Fruit fly (Drosophila melanogaster) whole organism, embryonic: Measurements from ENCODE around the gene Gli.

ENCODE experiments used
- ATbp ChIP-seq: fragments of 200-800 bp; sonication (Bioruptor generic); optimal IDR thresholded peaks from 2 replicates; lab custom pipeline; 2017; ENCODE audit warnings: missing biosample characterization, mild to moderate bottlenecking, missing genetic modification characterization, missing genetic modification reagents
- Aef1 ChIP-seq: fragments of 200-800 bp; sonication (Bioruptor generic); IDR thresholded peaks from 3 replicates; pipeline ENCODE4 v1.3.6; 2022; ENCODE audit warnings: missing biosample characterization, missing genetic modification characterization
- BEAF-32 ChIP-seq: fragments of 200-800 bp; sonication (Bioruptor generic); optimal IDR thresholded peaks from 3 replicates; lab custom pipeline; 2017; ENCODE audit warnings: missing biosample characterization, missing genetic modification characterization, mild to moderate bottlenecking, moderate library complexity, missing genetic modification reagents
- CG10959 ChIP-seq: fragments of 200-800 bp; sonication (Bioruptor generic); IDR thresholded peaks from 2 replicates; pipeline ENCODE4 v1.3.6; 2022; ENCODE audit warnings: missing biosample characterization, missing genetic modification characterization
- CG13775 ChIP-seq: fragments of 200-800 bp; sonication (Bioruptor generic); optimal IDR thresholded peaks from 3 replicates; lab custom pipeline; 2017; ENCODE audit warnings: missing biosample characterization, mild to moderate bottlenecking, missing genetic modification characterization
- CG14441 ChIP-seq: fragments of 200-800 bp; sonication (Bioruptor generic); IDR thresholded peaks from 2 replicates; pipeline ENCODE4 v1.3.6; 2022; ENCODE audit warnings: missing biosample characterization, missing genetic modification characterization
- CG14667 ChIP-seq: fragments of 200-800 bp; sonication (Bioruptor generic); IDR thresholded peaks from 2 replicates; pipeline ENCODE4 v1.3.6; 2022; ENCODE audit warnings: missing biosample characterization, missing genetic modification characterization
- CG1603 ChIP-seq: fragments of 200-800 bp; sonication (Bioruptor generic); optimal IDR thresholded peaks from 2 replicates; lab custom pipeline; 2019; ENCODE audit warnings: missing biosample characterization, mild to moderate bottlenecking, missing genetic modification characterization, moderate library complexity
- CG16815 ChIP-seq: fragments of 200-800 bp; sonication (Bioruptor generic); optimal IDR thresholded peaks from 3 replicates; lab custom pipeline; 2017; ENCODE audit warnings: missing biosample characterization, mild to moderate bottlenecking, missing genetic modification characterization
- CG17328 ChIP-seq: fragments of 200-800 bp; sonication (Bioruptor generic); IDR thresholded peaks from 2 replicates; pipeline ENCODE4 v1.3.6; 2022; ENCODE audit warnings: missing biosample characterization, missing genetic modification characterization
- CG17912 ChIP-seq: fragments of 200-800 bp; sonication (Bioruptor generic); optimal IDR thresholded peaks from 2 replicates; lab custom pipeline; 2018; ENCODE audit warnings: missing biosample characterization, mild to moderate bottlenecking, missing genetic modification characterization
- CG18476 ChIP-seq: fragments of 200-800 bp; sonication (Bioruptor generic); optimal IDR thresholded peaks from 2 replicates; lab custom pipeline; 2016; ENCODE audit warnings: missing biosample characterization, mild to moderate bottlenecking, missing genetic modification characterization
- CG2712 ChIP-seq: fragments of 200-800 bp; optimal IDR thresholded peaks from 3 replicates; lab custom pipeline; 2019; ENCODE audit warnings: missing biosample characterization, mild to moderate bottlenecking, missing genetic modification characterization, moderate library complexity
- CG30020 ChIP-seq: fragments of 200-800 bp; optimal IDR thresholded peaks from 2 replicates; lab custom pipeline; 2019; ENCODE audit warnings: missing biosample characterization, mild to moderate bottlenecking, missing genetic modification characterization, moderate library complexity
- CG34422 ChIP-seq: fragments of 200-800 bp; sonication (Bioruptor generic); IDR thresholded peaks from 3 replicates; pipeline ENCODE4 v1.3.6; 2022; ENCODE audit warnings: missing biosample characterization, missing genetic modification characterization
- CG3995 ChIP-seq: fragments of 200-800 bp; sonication (Bioruptor generic); optimal IDR thresholded peaks from 3 replicates; lab custom pipeline; 2016; ENCODE audit warnings: missing biosample characterization, missing genetic modification characterization
- CG43689 ChIP-seq: fragments of 200-800 bp; sonication (Bioruptor generic); IDR thresholded peaks from 2 replicates; pipeline ENCODE4 v1.3.6; 2022; ENCODE audit warnings: missing biosample characterization, missing genetic modification characterization
- CG6175 ChIP-seq: fragments of 200-800 bp; sonication (Bioruptor generic); IDR thresholded peaks from 3 replicates; pipeline ENCODE4 v1.3.6; 2022; ENCODE audit warnings: missing biosample characterization, missing genetic modification characterization
- CG6689 ChIP-seq: fragments of 200-800 bp; sonication (Bioruptor generic); IDR thresholded peaks from 2 replicates; pipeline ENCODE4 v1.3.6; 2022; ENCODE audit warnings: missing biosample characterization, missing genetic modification characterization
- CG7987 ChIP-seq: fragments of 200-800 bp; sonication (Bioruptor generic); optimal IDR thresholded peaks from 2 replicates; lab custom pipeline; 2018; ENCODE audit warnings: missing biosample characterization, mild to moderate bottlenecking, missing genetic modification characterization, moderate library complexity
- CG8359 ChIP-seq: fragments of 200-800 bp; sonication (Bioruptor generic); optimal IDR thresholded peaks from 2 replicates; lab custom pipeline; 2017; ENCODE audit warnings: missing biosample characterization, mild to moderate bottlenecking, missing genetic modification characterization, borderline replicate concordance
- CG8765 ChIP-seq: fragments of 200-800 bp; sonication (Bioruptor generic); IDR thresholded peaks from 2 replicates; pipeline ENCODE4 v1.3.6; 2022; ENCODE audit warnings: missing biosample characterization, missing genetic modification characterization
- CG9215 ChIP-seq: fragments of 200-800 bp; sonication (Bioruptor generic); IDR thresholded peaks from 2 replicates; pipeline ENCODE4 v1.3.6; 2022; ENCODE audit warnings: missing biosample characterization, missing genetic modification characterization
- CTCF ChIP-seq: fragments of 200-800 bp; sonication (Bioruptor generic); optimal IDR thresholded peaks from 2 replicates; lab custom pipeline; 2017; ENCODE audit warnings: missing biosample characterization, mild to moderate bottlenecking, missing genetic modification characterization, moderate library complexity
- Camta ChIP-seq: fragments of 200-800 bp; sonication (Bioruptor generic); optimal IDR thresholded peaks from 2 replicates; lab custom pipeline; 2016; ENCODE audit warnings: missing biosample characterization, missing genetic modification characterization
- D19A ChIP-seq: fragments of 200-800 bp; optimal IDR thresholded peaks from 3 replicates; lab custom pipeline; 2019; ENCODE audit warnings: missing biosample characterization, mild to moderate bottlenecking, missing genetic modification characterization, moderate library complexity
- Dbx ChIP-seq: fragments of 200-800 bp; sonication (Bioruptor generic); IDR thresholded peaks from 3 replicates; pipeline ENCODE4 v1.3.6; 2022; ENCODE audit warnings: missing biosample characterization, missing genetic modification characterization
- Dfd ChIP-seq, 2 experiments: fragments of >200 bp; optimal IDR thresholded peaks; 2 replicates each; lab custom pipeline; 2017; ENCODE audit warnings: missing biosample characterization in 2 of 2, missing genetic modification characterization in 2 of 2
- Dp ChIP-seq: fragments of 200-800 bp; sonication (Bioruptor generic); optimal IDR thresholded peaks from 2 replicates; lab custom pipeline; 2018; ENCODE audit warnings: missing biosample characterization, mild to moderate bottlenecking, missing genetic modification characterization, moderate library complexity
- Drgx ChIP-seq: fragments of 200-800 bp; sonication (Bioruptor generic); IDR thresholded peaks from 2 replicates; pipeline ENCODE4 v1.3.6; 2022; ENCODE audit warnings: missing biosample characterization, missing genetic modification characterization
- E2f2 ChIP-seq: fragments of 200-800 bp; sonication (Bioruptor generic); IDR thresholded peaks from 2 replicates; pipeline ENCODE4 v1.3.6; 2022; ENCODE audit warnings: missing biosample characterization, missing genetic modification characterization
- Fer2 ChIP-seq: fragments of 200-800 bp; sonication (Bioruptor generic); optimal IDR thresholded peaks from 2 replicates; lab custom pipeline; 2018; ENCODE audit warnings: missing biosample characterization, mild to moderate bottlenecking, missing genetic modification characterization, moderate library complexity
- Kr ChIP-seq: fragments of 200-800 bp; sonication (Bioruptor generic); optimal IDR thresholded peaks from 2 replicates; lab custom pipeline; 2017; ENCODE audit warnings: missing biosample characterization, mild to moderate bottlenecking, missing genetic modification characterization
- Mad ChIP-seq: fragments of 200-800 bp; sonication (Bioruptor generic); optimal IDR thresholded peaks from 2 replicates; lab custom pipeline; 2016; ENCODE audit warnings: missing biosample characterization, missing genetic modification characterization
- Med ChIP-seq: fragments of 200-800 bp; sonication (Bioruptor generic); peaks from one replicate; lab custom pipeline; 2016; ENCODE audit warnings: missing biosample characterization, missing genetic modification characterization, mild to moderate bottlenecking, inconsistent platforms, moderate library complexity
- NK7.1 ChIP-seq: fragments of 200-800 bp; sonication (Bioruptor generic); optimal IDR thresholded peaks from 3 replicates; lab custom pipeline; 2016; ENCODE audit warnings: missing biosample characterization, missing genetic modification characterization
- ac ChIP-seq: fragments of 200-800 bp; sonication (Bioruptor generic); optimal IDR thresholded peaks from 3 replicates; lab custom pipeline; 2017; ENCODE audit warnings: missing biosample characterization, mild to moderate bottlenecking, missing genetic modification characterization
- aop ChIP-seq: fragments of 200-800 bp; sonication (Bioruptor generic); IDR thresholded peaks from 2 replicates; pipeline ENCODE4 v1.3.6; 2022; ENCODE audit warnings: missing biosample characterization, missing genetic modification characterization
- dm ChIP-seq: fragments of 200-800 bp; sonication (Bioruptor generic); optimal IDR thresholded peaks from 3 replicates; lab custom pipeline; 2016; ENCODE audit warnings: missing biosample characterization, missing genetic modification characterization
- klu ChIP-seq: fragments of 200-800 bp; sonication (Bioruptor generic); IDR thresholded peaks from 2 replicates; pipeline ENCODE4 v1.3.6; 2022; ENCODE audit warnings: missing biosample characterization, missing genetic modification characterization
- kni ChIP-seq: fragments of 200-800 bp; sonication (Bioruptor generic); optimal IDR thresholded peaks from 3 replicates; lab custom pipeline; 2017; ENCODE audit warnings: mild to moderate bottlenecking, missing biosample characterization, missing genetic modification reagents, missing genetic modification characterization
- lilli ChIP-seq: fragments of 200-800 bp; sonication (Bioruptor generic); optimal IDR thresholded peaks from 3 replicates; lab custom pipeline; 2016; ENCODE audit warnings: missing biosample characterization, missing genetic modification characterization
- org-1 ChIP-seq: fragments of 200-800 bp; sonication (Bioruptor generic); optimal IDR thresholded peaks from 2 replicates; lab custom pipeline; 2017; ENCODE audit warnings: missing biosample characterization, missing genetic modification characterization
- otp ChIP-seq: fragments of 200-800 bp; sonication (Bioruptor generic); IDR thresholded peaks from 3 replicates; pipeline ENCODE4, ENCODE4 v1.3.6; 2022; ENCODE audit warnings: missing biosample characterization, missing genetic modification characterization
- phol ChIP-seq: fragments of 200-800 bp; sonication (Bioruptor generic); optimal IDR thresholded peaks from 3 replicates; lab custom pipeline; 2018; ENCODE audit warnings: missing biosample characterization, mild to moderate bottlenecking, missing genetic modification characterization, moderate library complexity
- prd ChIP-seq, 3 experiments: fragments of >200 bp in 2 of 3; fragments of 200-800 bp in 1 of 3; sonication (Bioruptor generic) in 1 of 3; optimal IDR thresholded peaks in 2 of 3; IDR thresholded peaks in 1 of 3; 2 replicates in 2 of 3; 3 replicates in 1 of 3; pipeline versions ENCODE4 v1.3.6 to Lab custom; 2017 to 2022; ENCODE audit warnings: missing biosample characterization in 1 of 3, missing genetic modification characterization in 1 of 3
- pros ChIP-seq: fragments of 200-800 bp; sonication (Bioruptor generic); optimal IDR thresholded peaks from 3 replicates; lab custom pipeline; 2019; ENCODE audit warnings: missing biosample characterization, mild to moderate bottlenecking, missing genetic modification characterization, moderate library complexity
- rib ChIP-seq: fragments of 200-800 bp; sonication (Bioruptor generic); IDR thresholded peaks from 2 replicates; pipeline ENCODE4 v1.3.6; 2022; ENCODE audit warnings: missing biosample characterization, missing genetic modification characterization
- sens ChIP-seq: fragments of 200-800 bp; sonication (Bioruptor generic); peaks from one replicate; lab custom pipeline; 2016; ENCODE audit warnings: missing biosample characterization, missing genetic modification characterization
- zf30C ChIP-seq: fragments of 200-800 bp; sonication (Bioruptor generic); optimal IDR thresholded peaks from 3 replicates; lab custom pipeline; 2018; ENCODE audit warnings: missing biosample characterization, mild to moderate bottlenecking, missing genetic modification characterization

The Gli gene

DNA sequence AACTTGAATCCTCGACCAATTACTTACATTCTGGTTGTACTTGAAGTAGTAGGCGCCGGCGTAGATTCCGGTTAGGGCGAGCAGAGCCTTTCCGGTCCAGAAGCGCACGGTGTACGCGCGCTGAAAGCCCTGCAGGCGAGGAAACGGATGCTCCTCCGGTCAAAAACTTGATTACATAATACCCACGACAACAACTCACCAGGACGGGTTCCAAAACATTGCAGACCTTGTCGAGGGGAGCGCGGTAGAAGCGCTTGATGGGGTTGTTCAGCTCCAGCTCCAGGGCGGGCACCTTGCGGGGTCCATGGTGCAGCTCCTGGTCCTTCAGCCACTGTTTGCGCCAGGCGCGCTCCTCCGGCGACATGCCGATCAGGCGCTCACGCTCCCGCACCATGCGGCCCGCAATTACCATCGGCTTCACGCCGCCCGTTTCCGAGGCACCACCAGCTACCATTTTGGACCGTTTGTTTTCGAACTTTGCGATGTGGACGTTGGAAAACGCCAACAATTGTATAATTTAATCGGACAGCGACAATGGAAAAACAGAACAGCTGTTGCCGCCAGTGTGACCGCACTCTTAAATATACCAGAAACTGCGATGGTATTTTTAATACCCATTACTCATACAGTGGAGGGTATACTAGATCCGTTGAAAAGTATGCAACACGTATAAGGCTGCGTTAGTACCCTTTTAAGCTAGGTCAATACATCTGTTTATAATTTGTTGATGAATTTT, 11.9 kb downstream of the Gli start, which contains the start of gene ND-B17 (continued):
- TF ChIP-seq Fer2 (tag; lab: Kevin White, UChicago) (no peak), dm (peak; percentile 50), CG34422 (GFP tag; lab: Robert Waterston, UW) (peak; percentile 70; the same call in 2 of the 3 replicates), CG30020 (tag; lab: Kevin White, UChicago) (peak; percentile 17), CG17328 (GFP tag; lab: Robert Waterston, UW) (peak; percentile 71), CG10959 (0 out of 2 replicates have a peak, but pooled peaks have one; percentile 27), Dbx (GFP tag; lab: Robert Waterston, UW) (peak; percentile 38; the same call in 1 of the 3 replicates), org-1 (no peak), CG14667 (GFP tag; lab: Robert Waterston, UW) (no peak), pros (GFP tag; lab: Kevin White, UChicago) (no peak), phol (tag; lab: Kevin White, UChicago) (peak; percentile 17)

DNA sequence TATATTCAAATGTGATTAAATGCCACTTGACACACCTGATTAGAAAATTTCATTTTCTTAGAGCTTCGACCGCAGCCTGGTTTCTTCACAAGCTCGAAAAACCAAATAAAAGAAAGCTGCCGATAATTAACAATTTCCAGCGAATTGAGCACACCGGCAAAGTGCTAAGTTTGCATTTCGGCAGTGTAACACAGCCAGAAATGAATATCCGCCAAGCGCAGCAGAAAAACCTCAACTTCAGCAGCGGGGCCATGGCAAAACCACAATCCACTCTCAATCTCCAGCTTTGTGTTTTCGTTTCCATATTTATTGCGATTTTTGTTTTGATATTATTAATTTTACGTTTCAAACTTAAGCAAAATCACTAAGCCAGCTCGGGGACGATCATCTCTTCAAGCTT, 13.2 kb downstream of the Gli start:
- TF ChIP-seq CG7987 (GFP tag; lab: Kevin White, UChicago) (no peak), CG17912 (GFP tag; lab: Kevin White, UChicago) (no peak), CG14441 (no peak), Camta (no peak), ac (no peak), rib (GFP tag; lab: Robert Waterston, UW) (0 out of 2 replicates have a peak, but pooled peaks have one; percentile 37), ATbp (no peak), lilli (GFP tag; lab: Kevin White, UChicago) (no peak), sens (GFP tag; lab: Kevin White, UChicago) (peak; percentile 36)

DNA sequence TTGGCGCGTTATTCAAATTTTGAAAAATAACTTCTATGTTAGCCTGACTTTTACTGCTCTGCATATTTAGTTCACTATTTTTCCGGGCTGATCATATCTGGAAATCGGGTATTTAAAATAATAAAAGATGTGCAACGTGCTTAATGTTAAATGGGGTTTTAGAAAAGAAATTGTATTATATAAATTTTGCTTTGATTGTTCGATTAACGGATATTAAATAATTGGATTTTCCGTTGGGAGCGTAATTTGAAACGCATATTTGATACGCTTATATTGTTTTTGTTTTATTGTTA, 14.4 kb downstream of the Gli start:
- TF ChIP-seq sens (GFP tag; lab: Kevin White, UChicago) (peak; percentile 76), Aef1 (GFP tag; lab: Robert Waterston, UW) (no peak), CG16815 (no peak), CG6689 (GFP tag; lab: Robert Waterston, UW) (no peak), CG18476 (no peak), klu (no peak), prd (optimal IDR thresholded peaks at IDR 0.05; lab: Kevin White, UChicago) (no peak), prd (GFP tag; IDR thresholded peaks at IDR 0.05; lab: Robert Waterston, UW) (no peak), Kr (GFP tag; lab: Kevin White, UChicago) (no peak), Dfd (GFP tag; optimal IDR thresholded peaks at IDR 0.05; lab: Kevin White, UChicago) (no peak), NK7.1 (GFP tag; lab: Kevin White, UChicago) (no peak), zf30C (GFP tag; lab: Kevin White, UChicago) (no peak), aop (GFP tag; lab: Robert Waterston, UW) (no peak), D19A (tag; lab: Kevin White, UChicago) (no peak), E2f2 (GFP tag; lab: Robert Waterston, UW) (peak; percentile 45), CTCF (GFP tag; lab: Kevin White, UChicago) (peak; percentile 15), Med (no peak), BEAF-32 (peak; percentile 32), Mad (GFP tag; lab: Kevin White, UChicago) (no peak), CG8359 (GFP tag; lab: Kevin White, UChicago) (no peak), CG6175 (GFP tag; lab: Robert Waterston, UW) (no peak), CG8765 (GFP tag; lab: Robert Waterston, UW) (no peak), CG3995 (GFP tag; lab: Kevin White, UChicago) (no peak), CG1603 (no peak), otp (no peak), kni (GFP tag; lab: Kevin White, UChicago) (no peak), CG2712 (tag; lab: Kevin White, UChicago) (no peak), CG9215 (GFP tag; lab: Robert Waterston, UW) (no peak), CG13775 (GFP tag; lab: Kevin White, UChicago) (no peak), Dp (peak; percentile 56), CG43689 (no peak), Drgx (GFP tag; lab: Robert Waterston, UW) (no peak)
